Worm (Caenorhabditis elegans): Measurements from ENCODE around the gene ddn-2.
A peak's percentile ranks its signal among the peaks of the same experiment; 100 is the strongest.

ddn-2 gene

DNA sequence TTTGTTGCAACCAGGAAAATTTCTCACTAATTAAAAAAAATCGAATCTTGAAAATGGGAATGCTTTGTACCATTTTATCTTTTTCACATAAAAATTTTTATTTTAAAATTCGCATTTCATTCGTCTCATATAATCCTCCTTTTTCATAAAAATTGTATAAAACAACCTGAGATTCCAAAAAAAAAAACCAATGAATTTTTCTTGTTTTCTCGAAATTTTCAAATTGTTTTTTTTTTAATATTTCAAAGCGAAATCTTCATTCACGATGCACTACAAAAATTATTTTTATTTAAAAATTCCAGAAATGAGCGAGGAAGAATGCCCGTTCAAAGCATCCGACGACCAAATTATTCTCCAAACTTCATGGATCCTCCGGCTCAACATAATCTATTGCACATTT, 23.9 kb upstream of the ddn-2 start, which contains the start of gene sra-14:
Gene sra-14, plus strand, starts transcription at position 301 of the 400 bp plus-strand sequence.
- TF ChIP-seq egl-44 (GFP tag; IDR thresholded peaks at IDR 0.05) (no peak), F22D6.2 (tag; optimal IDR thresholded peaks at IDR 0.05) (no peak), Y56A3A.18 (GFP tag; IDR thresholded peaks at IDR 0.05) (no peak), cebp-2 (GFP tag; IDR thresholded peaks at IDR 0.05) (no peak), efl-1 (GFP tag; optimal IDR thresholded peaks at IDR 0.05) (no peak), zim-3 (tag; optimal IDR thresholded peaks at IDR 0.05) (no peak), hsf-1 (GFP tag; IDR thresholded peaks at IDR 0.05) (no peak), bed-1 (GFP tag; IDR thresholded peaks at IDR 0.05) (no peak), attf-3 (GFP tag; conservative IDR thresholded peaks at IDR 0.05) (no peak), B0261.1 (tag; optimal IDR thresholded peaks at IDR 0.05) (no peak), repo-1 (tag; optimal IDR thresholded peaks at IDR 0.05) (no peak), sea-2 (GFP tag; IDR thresholded peaks at IDR 0.05) (no peak), dpff-1 (tag; optimal IDR thresholded peaks at IDR 0.05) (no peak), attf-5 (GFP tag; optimal IDR thresholded peaks at IDR 0.05) (no peak), ceh-58 (GFP tag; IDR thresholded peaks at IDR 0.05) (no peak), hlh-12 (tag; optimal IDR thresholded peaks at IDR 0.05) (no peak), nhr-80 (tag; optimal IDR thresholded peaks at IDR 0.05) (no peak), tlf-1 (GFP tag; optimal IDR thresholded peaks at IDR 0.05) (no peak), hrde-1 (tag; optimal IDR thresholded peaks at IDR 0.05; ENCODE audit: borderline replicate concordance) (no peak), dox-1 (GFP tag; IDR thresholded peaks at IDR 0.05) (no peak)

DNA sequence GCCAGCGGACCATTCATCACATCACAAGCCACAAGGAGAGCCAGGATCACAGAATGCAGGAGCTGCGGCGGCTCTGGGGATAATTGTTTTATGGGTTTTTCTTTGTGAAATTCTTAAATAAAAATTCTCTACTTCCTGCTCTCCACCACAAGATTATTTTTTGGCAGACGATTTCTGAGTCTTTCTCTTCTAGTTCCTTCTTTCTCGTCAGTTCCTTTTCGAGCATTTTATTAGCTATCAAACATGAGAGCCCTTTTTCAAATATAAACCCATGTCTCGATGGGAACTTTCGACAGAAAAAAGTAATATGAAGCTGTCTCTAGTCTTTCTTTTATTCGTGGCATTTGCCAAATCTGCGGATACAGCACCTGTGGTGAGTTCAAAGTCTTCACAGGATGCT, 20.4 kb upstream of the ddn-2 start, which contains the start of gene F35C5.3:
Gene F35C5.3, plus strand, starts transcription at position 301 of the 400 bp plus-strand sequence.
- TF ChIP-seq C17E4.6 (GFP tag; IDR thresholded peaks at IDR 0.05) = no peak
- no peak for TF ChIP-seq hlh-26 (GFP tag; conservative IDR thresholded peaks at IDR 0.05)
- no peak for TF ChIP-seq nfya-2 (GFP tag; IDR thresholded peaks at IDR 0.05)
- TF ChIP-seq ztf-22 (GFP tag; optimal IDR thresholded peaks at IDR 0.05) = no peak
- no peak for TF ChIP-seq madf-3 (GFP tag; IDR thresholded peaks at IDR 0.05)
- no peak for TF ChIP-seq F49E8.2 (tag; optimal IDR thresholded peaks at IDR 0.05; ENCODE audit: insufficient read depth)
- TF ChIP-seq unc-62 (GFP tag; optimal IDR thresholded peaks at IDR 0.05) = no peak

DNA sequence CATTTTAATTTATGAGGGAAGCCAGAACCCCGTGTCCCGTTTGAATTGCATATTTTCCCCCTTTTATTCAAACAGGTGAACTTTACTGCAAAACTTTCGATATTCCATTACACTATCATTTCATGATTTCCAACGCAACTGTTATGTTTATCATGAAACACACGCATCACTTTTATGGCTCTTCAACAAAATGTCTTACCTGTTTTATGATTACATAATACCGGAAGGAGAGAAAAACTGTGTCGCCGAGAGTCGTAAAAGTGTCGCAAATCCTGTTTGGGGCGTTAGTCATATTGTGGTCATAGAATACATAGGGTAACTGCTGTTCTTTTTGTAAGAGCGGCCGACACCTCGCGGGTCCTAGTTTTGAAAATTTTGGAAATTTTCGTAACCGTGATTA, 16.5 kb upstream of the ddn-2 start:
- TF ChIP-seq ztf-6 (GFP tag; IDR thresholded peaks at IDR 0.05) = no peak
- no peak for TF ChIP-seq pha-4 (tag; optimal IDR thresholded peaks at IDR 0.05)
- TF ChIP-seq hlh-26 (GFP tag; conservative IDR thresholded peaks at IDR 0.05) = no peak
- TF ChIP-seq gei-17 (GFP tag; optimal IDR thresholded peaks at IDR 0.05) = no peak
- TF ChIP-seq unc-62 (GFP tag; optimal IDR thresholded peaks at IDR 0.05) = peak; percentile 1
- TF ChIP-seq nhr-80 (tag; optimal IDR thresholded peaks at IDR 0.05) = peak; percentile 39
- no peak for TF ChIP-seq snpc-4 (GFP tag; optimal IDR thresholded peaks at IDR 0.05)
- peak in 1 of 4 experiments; percentile 36 for TF ChIP-seq snpc-4 (tag; optimal IDR thresholded peaks at IDR 0.05)

ce11 chrII:12895078-12895670, 13.7 kb upstream of the ddn-2 start, which contains the start of the genes clec-62 and clec-63:
TSS of gene clec-62 (minus strand) at chrII:12895128.
TSS of gene clec-63 (plus strand) at chrII:12895638.
- TF ChIP-seq F33H1.4 (GFP tag; IDR thresholded peaks at IDR 0.05) (no peak), snpc-3.4 (tag; optimal IDR thresholded peaks at IDR 0.05) (no peak), pha-4 (tag; optimal IDR thresholded peaks at IDR 0.05) (no peak), B0336.3 (GFP tag; IDR thresholded peaks at IDR 0.05) (no peak), sea-2 (GFP tag; IDR thresholded peaks at IDR 0.05) (no peak), zfh-2 (GFP tag; conservative IDR thresholded peaks at IDR 0.05) (no peak), snpc-1.1 (tag; optimal IDR thresholded peaks at IDR 0.05; ENCODE audit: insufficient read depth) (no peak), K12H6.12 (tag; optimal IDR thresholded peaks at IDR 0.05) (no peak), nhr-80 (tag; optimal IDR thresholded peaks at IDR 0.05) (peak; percentile 70)

All from whole organism, young adult.